Worm (Caenorhabditis elegans): ENCODE measurements around the gene F20B6.10.

ce11 chrX:4266178-4266931 lies 49.4 kb upstream of the F20B6.10 start:
- TF ChIP-seq pha-4 (tag; optimal IDR thresholded peaks at IDR 0.05): no peak
- TF ChIP-seq ceh-9 (tag; optimal IDR thresholded peaks at IDR 0.05): no peak
- no peak for TF ChIP-seq nfya-1 (tag; optimal IDR thresholded peaks at IDR 0.05)
- TF ChIP-seq npax-4 (tag; optimal IDR thresholded peaks at IDR 0.05): no peak
- no peak for TF ChIP-seq pqm-1 (tag; optimal IDR thresholded peaks at IDR 0.05)
- TF ChIP-seq ama-1 (optimal IDR thresholded peaks at IDR 0.05): no peak
- no peak for TF ChIP-seq che-1 (tag; optimal IDR thresholded peaks at IDR 0.05)
- TF ChIP-seq unc-55 (GFP tag; optimal IDR thresholded peaks at IDR 0.05): no peak
- no peak for TF ChIP-seq rnt-1 (tag; optimal IDR thresholded peaks at IDR 0.05)
- no peak for TF ChIP-seq elt-4 (tag; optimal IDR thresholded peaks at IDR 0.05)
- no peak for TF ChIP-seq hlh-13 (GFP tag; optimal IDR thresholded peaks at IDR 0.05)
- TF ChIP-seq tbx-2 (tag; optimal IDR thresholded peaks at IDR 0.05): no peak
